Worm (Caenorhabditis elegans) whole organism, L3 larva: ENCODE data around the gene F54E7.9.

Experiments used
- ama-1 ChIP-seq: fragments of 150-350 bp; optimal IDR thresholded peaks from 2 replicates; lab custom pipeline; 2018
- pha-4 ChIP-seq: fragments of 150-350 bp; optimal IDR thresholded peaks from 2 replicates; lab custom pipeline; 2014; ENCODE audit warnings: missing biosample characterization, missing genetic modification reagents, missing genetic modification characterization
- unc-62 ChIP-seq: fragments of 150-350 bp; sonication (generic microtip); optimal IDR thresholded peaks from 4 replicates; lab custom pipeline; 2014; ENCODE audit warnings: missing biosample characterization, missing genetic modification reagents, missing genetic modification characterization

DNA sequence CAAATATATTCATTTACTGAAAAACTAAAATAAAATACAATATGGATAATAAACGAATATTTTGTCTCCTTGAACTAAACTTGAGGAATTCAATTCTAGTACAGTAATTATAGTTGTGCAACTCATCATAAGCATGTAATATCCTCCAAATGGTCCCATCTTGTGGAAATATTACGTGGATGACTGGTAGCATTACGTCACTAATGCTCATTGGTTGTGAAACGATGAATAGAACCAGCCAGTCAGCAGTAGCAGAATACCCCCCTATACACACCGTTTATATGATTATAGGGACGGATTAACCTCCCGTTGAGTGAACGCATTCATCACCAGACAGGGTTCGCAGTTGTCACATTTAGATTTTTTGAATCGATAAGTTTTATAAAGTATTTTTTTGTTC, 40.7 kb upstream of the F54E7.9 start:
- TF ChIP-seq ama-1 (lab: Kevin White, UChicago): no peak
- no peak for TF ChIP-seq pha-4 (tag; lab: Kevin White, UChicago)
- no peak for TF ChIP-seq unc-62 (GFP tag; lab: Kevin White, UChicago)
